Fruit fly (Drosophila melanogaster) whole organism, embryonic: ENCODE measurements around the gene pbl.

Source experiments
- Atf6 ChIP-seq: fragments of 200-800 bp; sonication (Bioruptor generic); IDR thresholded peaks from 2 replicates; pipeline ENCODE4 v1.3.6; 2022; ENCODE audit warnings: missing biosample characterization, missing genetic modification characterization
- CG12155 ChIP-seq: fragments of 200-800 bp; sonication (Bioruptor generic); optimal IDR thresholded peaks from 3 replicates; lab custom pipeline; 2016; ENCODE audit warnings: missing biosample characterization, missing genetic modification characterization
- CG12391 ChIP-seq: fragments of 200-800 bp; sonication (Bioruptor generic); optimal IDR thresholded peaks from 3 replicates; lab custom pipeline; 2018; ENCODE audit warnings: missing biosample characterization, mild to moderate bottlenecking, missing genetic modification characterization, moderate library complexity
- CG13123 ChIP-seq: fragments of 200-800 bp; sonication (Bioruptor generic); optimal IDR thresholded peaks from 2 replicates; lab custom pipeline; 2016; ENCODE audit warnings: missing biosample characterization, missing genetic modification characterization
- CG13624 ChIP-seq: fragments of 200-800 bp; sonication (Bioruptor generic); optimal IDR thresholded peaks from 2 replicates; lab custom pipeline; 2016; ENCODE audit warnings: missing biosample characterization, missing genetic modification characterization
- CG13894 ChIP-seq: fragments of 200-800 bp; sonication (Bioruptor generic); optimal IDR thresholded peaks from 3 replicates; lab custom pipeline; 2018; ENCODE audit warnings: missing biosample characterization, mild to moderate bottlenecking, missing genetic modification characterization, moderate library complexity
- CG14050 ChIP-seq: fragments of 200-800 bp; sonication (Bioruptor generic); IDR thresholded peaks from 3 replicates; pipeline ENCODE4 v1.3.6; 2022; ENCODE audit warnings: missing biosample characterization, missing genetic modification characterization
- CG17186 ChIP-seq: fragments of 200-800 bp; sonication (Bioruptor generic); optimal IDR thresholded peaks from 3 replicates; lab custom pipeline; 2017; ENCODE audit warnings: missing biosample characterization, missing genetic modification reagents, missing genetic modification characterization
- CG1792 ChIP-seq: fragments of 200-800 bp; sonication (Bioruptor generic); optimal IDR thresholded peaks from 2 replicates; lab custom pipeline; 2016; ENCODE audit warnings: missing biosample characterization, missing genetic modification characterization
- CG18011 ChIP-seq: fragments of 200-800 bp; sonication (Bioruptor generic); optimal IDR thresholded peaks from 2 replicates; lab custom pipeline; 2017; ENCODE audit warnings: missing biosample characterization, missing genetic modification characterization, mild to moderate bottlenecking, moderate library complexity, missing genotype
- CG18599 ChIP-seq: fragments of 200-800 bp; sonication (Bioruptor generic); optimal IDR thresholded peaks from 3 replicates; lab custom pipeline; 2017; ENCODE audit warnings: missing biosample characterization, missing genetic modification characterization, mild to moderate bottlenecking, moderate library complexity, missing genetic modification reagents
- CG18619 ChIP-seq: fragments of 200-800 bp; sonication (Bioruptor generic); optimal IDR thresholded peaks from 3 replicates; lab custom pipeline; 2017; ENCODE audit warnings: missing biosample characterization, mild to moderate bottlenecking, missing genetic modification characterization
- CG2202 ChIP-seq: fragments of 200-800 bp; sonication (Bioruptor generic); optimal IDR thresholded peaks from 2 replicates; lab custom pipeline; 2018; ENCODE audit warnings: missing biosample characterization, mild to moderate bottlenecking, missing genetic modification characterization
- CG2678 ChIP-seq: fragments of 200-800 bp; sonication (Bioruptor generic); optimal IDR thresholded peaks from 3 replicates; lab custom pipeline; 2019; ENCODE audit warnings: missing biosample characterization, mild to moderate bottlenecking, missing genetic modification characterization, moderate library complexity
- CG2889 ChIP-seq: fragments of 200-800 bp; sonication (Bioruptor generic); IDR thresholded peaks from 3 replicates; pipeline ENCODE4 v1.3.6; 2022; ENCODE audit warnings: missing biosample characterization, missing genetic modification characterization
- CG31224 ChIP-seq: fragments of 200-800 bp; sonication (Bioruptor generic); IDR thresholded peaks from 2 replicates; pipeline ENCODE4 v1.3.6; 2022; ENCODE audit warnings: missing biosample characterization, missing genetic modification characterization
- CG33213 ChIP-seq: fragments of 200-800 bp; sonication (Bioruptor generic); optimal IDR thresholded peaks from 3 replicates; lab custom pipeline; 2016; ENCODE audit warnings: missing biosample characterization, missing genetic modification characterization
- CG4328 ChIP-seq: fragments of 200-800 bp; sonication (Bioruptor generic); optimal IDR thresholded peaks from 3 replicates; lab custom pipeline; 2017; ENCODE audit warnings: missing biosample characterization, missing genetic modification reagents, missing genetic modification characterization
- CG4360 ChIP-seq: fragments of 200-800 bp; sonication (Bioruptor generic); IDR thresholded peaks from 2 replicates; pipeline ENCODE4 v1.3.6; 2022; ENCODE audit warnings: missing biosample characterization, missing genetic modification characterization
- CG5180 ChIP-seq: fragments of 200-800 bp; sonication (Bioruptor generic); optimal IDR thresholded peaks from 3 replicates; lab custom pipeline; 2017; ENCODE audit warnings: missing biosample characterization, missing genetic modification characterization, mild to moderate bottlenecking, moderate library complexity, missing genetic modification reagents
- CG8281 ChIP-seq: fragments of 200-800 bp; sonication (Bioruptor generic); optimal IDR thresholded peaks from 2 replicates; lab custom pipeline; 2018; ENCODE audit warnings: missing biosample characterization, mild to moderate bottlenecking, missing genetic modification characterization, moderate library complexity
- CG9932 ChIP-seq: fragments of 200-800 bp; sonication (Bioruptor generic); IDR thresholded peaks from 2 replicates; pipeline ENCODE4 v1.3.6; 2022; ENCODE audit warnings: missing biosample characterization, missing genetic modification characterization
- Doc3 ChIP-seq: fragments of 200-800 bp; sonication (Bioruptor generic); IDR thresholded peaks from 3 replicates; pipeline ENCODE4 v1.3.6; 2022; ENCODE audit warnings: missing biosample characterization, missing genetic modification characterization; ENCODE audit not compliant: partially characterized antibody
- Drgx ChIP-seq: fragments of 200-800 bp; sonication (Bioruptor generic); IDR thresholded peaks from 2 replicates; pipeline ENCODE4 v1.3.6; 2022; ENCODE audit warnings: missing biosample characterization, missing genetic modification characterization
- HLH54F ChIP-seq: fragments of 200-800 bp; sonication (Bioruptor generic); optimal IDR thresholded peaks from 3 replicates; lab custom pipeline; 2016; ENCODE audit warnings: missing biosample characterization, missing genetic modification characterization
- Hr51 ChIP-seq, 2 experiments: fragments of 200-800 bp; sonication (Bioruptor generic); optimal IDR thresholded peaks; 2 replicates in 1 of 2; 3 replicates in 1 of 2; lab custom pipeline; 2016 to 2018; ENCODE audit warnings: missing biosample characterization in 2 of 2, missing genetic modification characterization in 2 of 2, mild to moderate bottlenecking in 1 of 2, moderate library complexity in 1 of 2
- Nf-YB ChIP-seq: fragments of 200-800 bp; sonication (Bioruptor generic); optimal IDR thresholded peaks from 3 replicates; lab custom pipeline; 2019; ENCODE audit warnings: missing biosample characterization, mild to moderate bottlenecking, missing genetic modification characterization, moderate library complexity
- Rx ChIP-seq: fragments of 200-800 bp; sonication (Bioruptor generic); IDR thresholded peaks from 2 replicates; pipeline ENCODE4 v1.3.6; 2022; ENCODE audit warnings: missing biosample characterization, missing genetic modification characterization
- Scr ChIP-seq: fragments of 200-800 bp; sonication (Bioruptor generic); IDR thresholded peaks from 2 replicates; pipeline ENCODE4 v1.3.6; 2022; ENCODE audit warnings: missing biosample characterization, missing genetic modification characterization; ENCODE audit not compliant: partially characterized antibody
- TFAM ChIP-seq: fragments of 200-800 bp; sonication (Bioruptor generic); optimal IDR thresholded peaks from 2 replicates; lab custom pipeline; 2017; ENCODE audit warnings: missing biosample characterization, missing genetic modification characterization, inconsistent platforms
- aop ChIP-seq: fragments of 200-800 bp; sonication (Bioruptor generic); IDR thresholded peaks from 2 replicates; pipeline ENCODE4 v1.3.6; 2022; ENCODE audit warnings: missing biosample characterization, missing genetic modification characterization
- az2 ChIP-seq: fragments of 200-800 bp; sonication (Bioruptor generic); optimal IDR thresholded peaks from 3 replicates; lab custom pipeline; 2016; ENCODE audit warnings: missing biosample characterization, missing genetic modification characterization
- bbx ChIP-seq: fragments of 200-800 bp; sonication (Bioruptor generic); IDR thresholded peaks from 2 replicates; pipeline ENCODE4 v1.3.6; 2022; ENCODE audit warnings: missing biosample characterization, missing genetic modification characterization; ENCODE audit not compliant: partially characterized antibody
- bcd ChIP-seq: fragments of 200-800 bp; sonication (Bioruptor generic); optimal IDR thresholded peaks from 2 replicates; lab custom pipeline; 2017; ENCODE audit warnings: missing biosample characterization, mild to moderate bottlenecking, missing genetic modification characterization
- bsh ChIP-seq, 2 experiments: fragments of 200-800 bp; sonication (Bioruptor generic); optimal IDR thresholded peaks; 2 replicates each; lab custom pipeline; 2017 to 2018; ENCODE audit warnings: mild to moderate bottlenecking in 2 of 2, missing biosample characterization in 2 of 2, missing genetic modification characterization in 2 of 2, moderate library complexity in 1 of 2
- eve ChIP-seq, 2 experiments: fragments of >200 bp; optimal IDR thresholded peaks; 2 replicates each; lab custom pipeline; 2017; ENCODE audit warnings: missing biosample characterization in 2 of 2, missing genetic modification characterization in 2 of 2
- fd3F ChIP-seq: fragments of 200-800 bp; sonication (Bioruptor generic); optimal IDR thresholded peaks from 2 replicates; lab custom pipeline; 2018; ENCODE audit warnings: missing biosample characterization, mild to moderate bottlenecking, missing genetic modification characterization, moderate library complexity
- fd96Cb ChIP-seq: fragments of 200-800 bp; sonication (Bioruptor generic); optimal IDR thresholded peaks from 2 replicates; lab custom pipeline; 2018; ENCODE audit warnings: missing biosample characterization, mild to moderate bottlenecking, missing genetic modification characterization, moderate library complexity
- hb ChIP-seq: fragments of 200-800 bp; sonication (Bioruptor generic); IDR thresholded peaks from 3 replicates; pipeline ENCODE4 v1.3.6; 2022; ENCODE audit warnings: missing biosample characterization, missing genetic modification characterization; ENCODE audit not compliant: partially characterized antibody
- insv ChIP-seq, 2 experiments: fragments of 200-800 bp; sonication (Bioruptor generic); optimal IDR thresholded peaks; 3 replicates each; lab custom pipeline; 2016 to 2018; ENCODE audit warnings: missing biosample characterization in 2 of 2, missing genetic modification characterization in 2 of 2
- mld ChIP-seq: fragments of 200-800 bp; sonication (Bioruptor generic); IDR thresholded peaks from 3 replicates; pipeline ENCODE4 v1.3.6; 2022; ENCODE audit warnings: missing biosample characterization, missing genetic modification characterization; ENCODE audit not compliant: partially characterized antibody
- nerfin-2 ChIP-seq: fragments of 200-800 bp; sonication (Bioruptor generic); IDR thresholded peaks from 2 replicates; pipeline ENCODE4 v1.3.6; 2022; ENCODE audit warnings: missing biosample characterization, missing genetic modification characterization; ENCODE audit not compliant: partially characterized antibody
- nmo ChIP-seq: fragments of 200-800 bp; sonication (Bioruptor generic); optimal IDR thresholded peaks from 2 replicates; lab custom pipeline; 2018; ENCODE audit warnings: missing biosample characterization, mild to moderate bottlenecking, missing genetic modification characterization, moderate library complexity
- phol ChIP-seq: fragments of 200-800 bp; sonication (Bioruptor generic); optimal IDR thresholded peaks from 3 replicates; lab custom pipeline; 2018; ENCODE audit warnings: missing biosample characterization, mild to moderate bottlenecking, missing genetic modification characterization, moderate library complexity
- sd ChIP-seq: fragments of 200-800 bp; sonication (Bioruptor generic); optimal IDR thresholded peaks from 3 replicates; lab custom pipeline; 2018; ENCODE audit warnings: missing biosample characterization, mild to moderate bottlenecking, missing genetic modification characterization, moderate library complexity
- slbo ChIP-seq: fragments of 200-800 bp; sonication (Bioruptor generic); IDR thresholded peaks from 2 replicates; pipeline ENCODE4 v1.3.6; 2022; ENCODE audit warnings: missing biosample characterization, missing genetic modification characterization
- slou ChIP-seq: fragments of 200-800 bp; sonication (Bioruptor generic); optimal IDR thresholded peaks from 3 replicates; lab custom pipeline; 2016; ENCODE audit warnings: missing biosample characterization, missing genetic modification characterization
- zf30C ChIP-seq: fragments of 200-800 bp; sonication (Bioruptor generic); optimal IDR thresholded peaks from 3 replicates; lab custom pipeline; 2018; ENCODE audit warnings: missing biosample characterization, mild to moderate bottlenecking, missing genetic modification characterization
- zfh1 ChIP-seq: fragments of 200-800 bp; sonication (Bioruptor generic); IDR thresholded peaks from 3 replicates; pipeline ENCODE4 v1.3.6; 2022; ENCODE audit warnings: missing biosample characterization, missing genetic modification characterization

The pbl gene

DNA sequence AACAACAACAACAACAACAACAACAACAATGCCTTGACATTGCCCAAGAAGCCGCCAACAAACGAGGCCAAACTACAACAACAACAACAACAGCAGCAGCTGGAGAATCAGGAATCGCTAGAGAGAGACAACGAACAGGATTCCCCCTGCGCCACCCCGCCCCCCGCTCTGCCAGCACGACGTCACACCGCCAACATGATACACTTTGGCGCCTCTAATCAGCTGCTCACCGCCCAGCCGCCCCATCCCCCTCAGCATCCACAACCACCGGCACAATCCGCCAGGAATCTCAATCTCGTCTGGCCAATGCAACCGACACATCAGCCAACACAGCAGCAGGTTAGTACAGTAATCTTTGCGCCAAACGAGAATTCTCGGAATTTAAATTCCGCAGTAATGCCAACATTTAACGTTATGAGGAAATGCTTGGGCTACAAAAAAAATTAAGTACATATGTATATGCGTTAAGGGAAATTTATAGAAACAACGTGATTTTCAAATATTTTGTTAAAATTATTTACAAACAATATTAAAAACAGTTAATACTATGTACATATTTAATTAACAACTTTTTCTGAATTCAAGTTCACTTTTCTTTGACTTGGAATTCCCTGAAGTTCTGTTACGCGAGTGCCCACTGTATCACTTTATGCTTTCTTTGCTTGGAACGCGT, 41.9 kb downstream of the pbl start (continued):
- TF ChIP-seq CG2678 (tag; lab: Kevin White, UChicago) (peak; percentile 68), az2 (peak; percentile 37), CG13123 (GFP tag; lab: Kevin White, UChicago) (no peak), phol (peak; percentile 52), CG9932 (GFP tag; lab: Robert Waterston, UW) (no peak), Hr51 (GFP tag; optimal IDR thresholded peaks at IDR 0.05; lab: Kevin White, UChicago) (peak in 1 of 2 experiments; percentile 55), Scr (no peak), CG8281 (tag; lab: Kevin White, UChicago) (no peak), CG2202 (tag; lab: Kevin White, UChicago) (no peak), hb (GFP tag; lab: Robert Waterston, UW) (no peak), bcd (GFP tag; lab: Kevin White, UChicago) (peak; percentile 37), HLH54F (GFP tag; lab: Kevin White, UChicago) (no peak), bbx (GFP tag; lab: Robert Waterston, UW) (no peak), CG13894 (tag; lab: Kevin White, UChicago) (no peak), Rx (no peak), TFAM (GFP tag; lab: Kevin White, UChicago) (no peak), nerfin-2 (GFP tag; lab: Robert Waterston, UW) (no peak), aop (GFP tag; lab: Robert Waterston, UW) (no peak), CG33213 (GFP tag; lab: Kevin White, UChicago) (no peak), CG13624 (GFP tag; lab: Kevin White, UChicago) (no peak), CG4360 (GFP tag; lab: Robert Waterston, UW) (peak; percentile 79), mld (no peak), CG18599 (peak; percentile 30), zfh1 (GFP tag; lab: Robert Waterston, UW) (peak; percentile 38; the same call in 1 of the 3 replicates), insv (GFP tag; optimal IDR thresholded peaks at IDR 0.05; lab: Kevin White, UChicago) (no peak), slbo (peak; percentile 33; the same call in 1 of the 2 replicates), CG4328 (GFP tag; lab: Kevin White, UChicago) (no peak), eve (GFP tag; optimal IDR thresholded peaks at IDR 0.05; lab: Kevin White, UChicago) (peak in 1 of 2 experiments; percentile 74), zf30C (no peak), bsh (GFP tag; optimal IDR thresholded peaks at IDR 0.05; lab: Kevin White, UChicago) (peak; percentile 61 to 78), CG2889 (GFP tag; lab: Robert Waterston, UW) (no peak), Atf6 (GFP tag; lab: Robert Waterston, UW) (no peak), sd (tag; lab: Kevin White, UChicago) (peak; percentile 40), slou (GFP tag; lab: Kevin White, UChicago) (no peak), CG14050 (GFP tag; lab: Robert Waterston, UW) (no peak), CG12391 (peak; percentile 57), nmo (GFP tag; lab: Kevin White, UChicago) (peak; percentile 53), CG5180 (GFP tag; lab: Kevin White, UChicago) (no peak), CG17186 (no peak), CG1792 (GFP tag; lab: Kevin White, UChicago) (no peak), fd96Cb (tag; lab: Kevin White, UChicago) (peak; percentile 25), CG31224 (GFP tag; lab: Robert Waterston, UW) (no peak), Drgx (GFP tag; lab: Robert Waterston, UW) (peak; percentile 66), CG18011 (GFP tag; lab: Kevin White, UChicago) (no peak), fd3F (GFP tag; lab: Kevin White, UChicago) (peak; percentile 18), Doc3 (no peak), CG12155 (GFP tag; lab: Kevin White, UChicago) (no peak), Nf-YB (peak; percentile 24), CG18619 (peak; percentile 17)
